Worm (Caenorhabditis elegans): ENCODE results near the gene bed-1.

DNA sequence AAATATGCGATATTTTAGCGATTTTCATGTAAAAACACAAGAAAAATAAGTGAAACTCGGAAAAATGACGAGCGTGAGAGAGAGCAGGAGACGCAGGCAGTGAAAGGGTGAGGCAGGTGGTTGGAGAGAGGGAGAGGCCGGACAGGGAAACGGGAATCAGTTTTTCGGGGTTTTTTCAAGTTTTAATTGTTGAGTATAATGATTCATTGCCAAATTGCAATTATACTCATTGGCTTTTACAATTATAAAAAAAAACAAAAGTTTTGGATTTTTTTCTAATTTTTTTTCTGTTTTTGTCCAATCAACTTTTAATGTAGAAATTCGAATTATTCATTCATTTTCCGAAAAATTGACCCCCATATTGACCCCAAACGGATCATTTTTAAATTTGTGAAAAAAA is 42.2 kb downstream of the bed-1 start, which contains the start of gene nhr-95:
- TF ChIP-seq nhr-85 (tag) (no peak), lin-39 (tag; optimal IDR thresholded peaks at IDR 0.05) (no peak)

All from whole organism, L1 larva.